Fruit fly (Drosophila melanogaster) whole organism, prepupa: ENCODE data around the gene Chro.

Experiments used
- CG10631 ChIP-seq: fragments of 200-800 bp; sonication (Bioruptor generic); optimal IDR thresholded peaks from 2 replicates; lab custom pipeline; 2016; ENCODE audit warnings: missing biosample characterization, missing genetic modification characterization
- CG11294 ChIP-seq: fragments of 200-800 bp; sonication (Bioruptor generic); IDR thresholded peaks from 2 replicates; pipeline ENCODE4 v1.3.6; 2022; ENCODE audit warnings: missing biosample characterization, missing genetic modification characterization
- CG11762 ChIP-seq: fragments of 200-800 bp; sonication (Bioruptor generic); optimal IDR thresholded peaks from 3 replicates; lab custom pipeline; 2016; ENCODE audit warnings: missing biosample characterization, missing genetic modification characterization; ENCODE audit not compliant: insufficient read depth
- CG11902 ChIP-seq: fragments of 200-800 bp; sonication (Bioruptor generic); optimal IDR thresholded peaks from 3 replicates; lab custom pipeline; 2016; ENCODE audit warnings: missing biosample characterization, missing genetic modification characterization
- CG15336 ChIP-seq: fragments of 200-800 bp; sonication (Bioruptor generic); IDR thresholded peaks from 2 replicates; pipeline ENCODE4 v1.3.6; 2022; ENCODE audit warnings: missing biosample characterization, missing genetic modification characterization
- CG1621 ChIP-seq: fragments of 200-800 bp; sonication (Bioruptor generic); optimal IDR thresholded peaks from 3 replicates; lab custom pipeline; 2018; ENCODE audit warnings: missing biosample characterization, mild to moderate bottlenecking, missing genetic modification characterization
- CG16779 ChIP-seq: fragments of 200-800 bp; sonication (Bioruptor generic); optimal IDR thresholded peaks from 3 replicates; lab custom pipeline; 2017; ENCODE audit warnings: missing biosample characterization, mild to moderate bottlenecking, missing genetic modification characterization
- CG3032 ChIP-seq: fragments of 200-800 bp; optimal IDR thresholded peaks from 2 replicates; lab custom pipeline; 2019; ENCODE audit warnings: missing biosample characterization, mild to moderate bottlenecking, missing genetic modification characterization, moderate library complexity
- CG31627 ChIP-seq: fragments of 200-800 bp; sonication (Bioruptor generic); optimal IDR thresholded peaks from 3 replicates; lab custom pipeline; 2016; ENCODE audit warnings: missing biosample characterization, missing genetic modification characterization
- CG32006 ChIP-seq: fragments of 200-800 bp; sonication (Bioruptor generic); optimal IDR thresholded peaks from 3 replicates; lab custom pipeline; 2017; ENCODE audit warnings: missing biosample characterization, mild to moderate bottlenecking, missing genetic modification characterization
- CG34406 ChIP-seq: fragments of 200-800 bp; sonication (Bioruptor generic); optimal IDR thresholded peaks from 3 replicates; lab custom pipeline; 2016; ENCODE audit warnings: missing biosample characterization, missing genetic modification characterization
- CG3919 ChIP-seq: fragments of 200-800 bp; sonication (Bioruptor generic); optimal IDR thresholded peaks from 3 replicates; lab custom pipeline; 2016; ENCODE audit warnings: missing biosample characterization, missing genetic modification characterization
- CG6276 ChIP-seq: fragments of 200-800 bp; sonication (Bioruptor generic); optimal IDR thresholded peaks from 2 replicates; lab custom pipeline; 2017; ENCODE audit warnings: missing biosample characterization, mild to moderate bottlenecking, missing genetic modification characterization
- CG6792 ChIP-seq: fragments of 200-800 bp; sonication (Bioruptor generic); optimal IDR thresholded peaks from 3 replicates; lab custom pipeline; 2016; ENCODE audit warnings: missing biosample characterization, missing genetic modification characterization
- CG6854 ChIP-seq: fragments of 200-800 bp; sonication (Bioruptor generic); optimal IDR thresholded peaks from 2 replicates; lab custom pipeline; 2017; ENCODE audit warnings: missing biosample characterization, mild to moderate bottlenecking, missing genetic modification characterization
- CG8119 ChIP-seq: fragments of 200-800 bp; sonication (Bioruptor generic); IDR thresholded peaks from 3 replicates; pipeline ENCODE4 v1.3.6; 2022; ENCODE audit warnings: missing biosample characterization, missing genetic modification characterization
- CG8632 ChIP-seq: fragments of 200-800 bp; sonication (Bioruptor generic); optimal IDR thresholded peaks from 3 replicates; lab custom pipeline; 2016; ENCODE audit warnings: missing biosample characterization, missing genetic modification characterization
- CG9139 ChIP-seq: fragments of 200-800 bp; sonication (Bioruptor generic); optimal IDR thresholded peaks from 3 replicates; lab custom pipeline; 2017; ENCODE audit warnings: missing biosample characterization, mild to moderate bottlenecking, missing genetic modification characterization
- Eip75B ChIP-seq: fragments of 200-800 bp; sonication (Bioruptor generic); optimal IDR thresholded peaks from 3 replicates; lab custom pipeline; 2016; ENCODE audit warnings: missing biosample characterization, missing genetic modification characterization
- Eip78C ChIP-seq: fragments of 200-800 bp; sonication (Bioruptor generic); peaks from one replicate; lab custom pipeline; 2016; ENCODE audit warnings: missing biosample characterization, missing genetic modification characterization
- Eip93F ChIP-seq: fragments of 200-800 bp; sonication (Bioruptor generic); optimal IDR thresholded peaks from 2 replicates; lab custom pipeline; 2016; ENCODE audit warnings: missing biosample characterization, mild to moderate bottlenecking, missing genetic modification characterization
- Ets96B ChIP-seq: fragments of 200-800 bp; optimal IDR thresholded peaks from 2 replicates; lab custom pipeline; 2019; ENCODE audit warnings: missing biosample characterization, mild to moderate bottlenecking, missing genetic modification characterization, moderate library complexity
- Hr38 ChIP-seq: sonication (Bioruptor generic); optimal IDR thresholded peaks from 2 replicates; lab custom pipeline; 2016; ENCODE audit warnings: missing biosample characterization, missing genetic modification characterization
- Hr39 ChIP-seq: fragments of 200-800 bp; sonication (Bioruptor generic); optimal IDR thresholded peaks from 2 replicates; lab custom pipeline; 2016; ENCODE audit warnings: missing biosample characterization, missing genetic modification characterization
- Hr4 ChIP-seq: fragments of 200-800 bp; sonication (Bioruptor generic); optimal IDR thresholded peaks from 3 replicates; lab custom pipeline; 2016; ENCODE audit warnings: missing biosample characterization, missing genetic modification characterization
- Lpt ChIP-seq: fragments of 200-800 bp; sonication (Bioruptor generic); optimal IDR thresholded peaks from 3 replicates; lab custom pipeline; 2016; ENCODE audit warnings: missing biosample characterization, missing genetic modification characterization
- Sox102F ChIP-seq: fragments of 200-800 bp; sonication (Bioruptor generic); optimal IDR thresholded peaks from 2 replicates; lab custom pipeline; 2016; ENCODE audit warnings: missing biosample characterization, mild to moderate bottlenecking, missing genetic modification characterization
- Sox14 ChIP-seq: fragments of 200-800 bp; sonication (Bioruptor generic); optimal IDR thresholded peaks from 3 replicates; lab custom pipeline; 2016; ENCODE audit warnings: missing biosample characterization, missing genetic modification characterization
- Sox15 ChIP-seq: fragments of 200-800 bp; sonication (Bioruptor generic); optimal IDR thresholded peaks from 3 replicates; lab custom pipeline; 2016; ENCODE audit warnings: missing biosample characterization, missing genetic modification characterization
- achi ChIP-seq: fragments of 200-800 bp; sonication (Bioruptor generic); optimal IDR thresholded peaks from 3 replicates; lab custom pipeline; 2016; ENCODE audit warnings: missing biosample characterization, missing genetic modification characterization
- acj6 ChIP-seq: fragments of 200-800 bp; sonication (Bioruptor generic); optimal IDR thresholded peaks from 3 replicates; lab custom pipeline; 2016; ENCODE audit warnings: missing biosample characterization, missing genetic modification characterization
- cyc ChIP-seq: fragments of 200-800 bp; sonication (Bioruptor generic); optimal IDR thresholded peaks from 3 replicates; lab custom pipeline; 2016; ENCODE audit warnings: missing biosample characterization, missing genetic modification characterization
- dac ChIP-seq: fragments of 200-800 bp; sonication (Bioruptor generic); optimal IDR thresholded peaks from 2 replicates; lab custom pipeline; 2017; ENCODE audit warnings: missing biosample characterization, mild to moderate bottlenecking, missing genetic modification characterization
- eg ChIP-seq: fragments of 200-800 bp; sonication (Bioruptor generic); IDR thresholded peaks from 3 replicates; pipeline ENCODE4 v1.3.6; 2022; ENCODE audit warnings: missing biosample characterization, missing genetic modification characterization
- fd59A ChIP-seq: fragments of 200-800 bp; sonication (Bioruptor generic); optimal IDR thresholded peaks from 2 replicates; lab custom pipeline; 2017; ENCODE audit warnings: missing biosample characterization, mild to moderate bottlenecking, missing genetic modification characterization, missing genetic modification reagents
- fd85E ChIP-seq: fragments of 200-800 bp; sonication (Bioruptor generic); optimal IDR thresholded peaks from 3 replicates; lab custom pipeline; 2016; ENCODE audit warnings: missing biosample characterization, missing genetic modification characterization
- lz ChIP-seq: fragments of 200-800 bp; sonication (Bioruptor generic); optimal IDR thresholded peaks from 3 replicates; lab custom pipeline; 2016; ENCODE audit warnings: missing biosample characterization, missing genetic modification characterization
- net ChIP-seq: fragments of 200-800 bp; sonication (Bioruptor generic); optimal IDR thresholded peaks from 3 replicates; lab custom pipeline; 2016; ENCODE audit warnings: missing biosample characterization, missing genetic modification characterization
- pdm3 ChIP-seq: fragments of 200-800 bp; sonication (Bioruptor generic); optimal IDR thresholded peaks from 3 replicates; lab custom pipeline; 2016; ENCODE audit warnings: missing biosample characterization, missing genetic modification characterization
- salr ChIP-seq, 2 experiments: fragments of 200-800 bp; sonication (Bioruptor generic); optimal IDR thresholded peaks; 3 replicates each; lab custom pipeline; 2016 to 2018; ENCODE audit warnings: missing biosample characterization in 2 of 2, missing genetic modification characterization in 2 of 2, mild to moderate bottlenecking in 1 of 2
- ss ChIP-seq, 2 experiments: fragments of 200-800 bp; sonication (Bioruptor generic); optimal IDR thresholded peaks; 2 replicates in 1 of 2; 3 replicates in 1 of 2; lab custom pipeline; 2017 to 2018; ENCODE audit warnings: mild to moderate bottlenecking in 2 of 2, missing biosample characterization in 2 of 2, missing genetic modification characterization in 2 of 2, moderate library complexity in 1 of 2
- svp ChIP-seq: fragments of 200-800 bp; sonication (Bioruptor generic); peaks from one replicate; lab custom pipeline; 2016; ENCODE audit warnings: missing biosample characterization, missing genetic modification characterization
- topi ChIP-seq: fragments of 200-800 bp; sonication (Bioruptor generic); optimal IDR thresholded peaks from 3 replicates; lab custom pipeline; 2016; ENCODE audit warnings: missing biosample characterization, missing genetic modification characterization

The Chro gene

DNA sequence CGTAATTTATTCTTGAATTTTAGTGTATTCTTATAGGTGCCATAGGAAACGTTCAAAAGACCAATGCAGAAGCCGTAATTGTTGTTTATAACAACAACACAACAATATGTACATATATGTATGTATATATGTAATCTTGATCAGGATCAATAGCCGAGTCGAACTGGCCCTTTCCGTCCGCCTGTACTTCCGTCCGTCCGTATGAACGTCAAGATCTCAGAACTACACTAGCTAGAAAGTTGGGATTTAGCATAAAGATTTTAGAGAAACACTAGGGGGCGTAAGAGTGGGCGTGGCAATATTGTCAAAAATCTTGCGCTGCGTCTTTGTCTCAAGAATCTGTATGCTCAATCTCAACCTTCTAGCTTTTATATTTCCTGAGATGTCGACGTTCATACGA, 5.7 kb upstream of the Chro start:
- TF ChIP-seq Ets96B (tag; lab: Kevin White, UChicago) = no peak
- TF ChIP-seq CG8119 = no peak
- no peak for TF ChIP-seq pdm3
- TF ChIP-seq CG3032 (tag; lab: Kevin White, UChicago) = no peak
- TF ChIP-seq svp = peak; percentile 60
- no peak for TF ChIP-seq lz

DNA sequence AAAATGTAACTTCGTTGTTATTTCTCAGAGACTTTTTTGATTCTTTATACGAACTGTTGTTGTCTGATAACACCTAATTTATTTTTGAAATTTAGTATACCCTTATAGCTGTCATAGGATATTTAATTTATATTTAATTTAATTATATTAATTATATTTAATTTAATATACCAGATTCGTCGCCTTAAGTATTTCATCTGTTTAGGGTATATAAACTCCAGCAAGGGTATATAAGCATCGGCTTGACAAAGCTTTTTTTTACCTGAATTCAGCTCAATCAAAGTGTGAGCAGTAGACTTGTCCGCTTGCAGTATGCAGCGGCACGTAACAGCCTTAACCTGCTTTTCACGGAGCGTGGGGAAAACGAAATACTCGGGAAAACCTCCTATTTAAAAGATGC, 4.9 kb upstream of the Chro start:
- TF ChIP-seq CG32006 (GFP tag; lab: Kevin White, UChicago) (peak; percentile 40), CG9139 (GFP tag; lab: Kevin White, UChicago) (no peak), CG3919 (GFP tag; lab: Kevin White, UChicago) (no peak), lz (no peak), CG6276 (GFP tag; lab: Kevin White, UChicago) (peak; percentile 2), Eip78C (GFP tag; lab: Kevin White, UChicago) (peak; percentile 53), topi (GFP tag; lab: Kevin White, UChicago) (no peak), CG31627 (no peak), CG34406 (GFP tag; lab: Kevin White, UChicago) (no peak), CG6854 (GFP tag; lab: Kevin White, UChicago) (no peak), Ets96B (tag; lab: Kevin White, UChicago) (no peak), eg (0 out of 3 replicates have a peak, but pooled peaks have one; percentile 26), CG11762 (no peak), CG8632 (GFP tag; lab: Kevin White, UChicago) (no peak), CG8119 (0 out of 3 replicates have a peak, but pooled peaks have one; percentile 39), salr (GFP tag; optimal IDR thresholded peaks at IDR 0.05; lab: Kevin White, UChicago) (no peak), Sox14 (GFP tag; lab: Kevin White, UChicago) (no peak), CG6792 (GFP tag; lab: Kevin White, UChicago) (no peak), cyc (GFP tag; lab: Kevin White, UChicago) (no peak), Hr39 (GFP tag; lab: Kevin White, UChicago) (no peak), Hr38 (GFP tag; lab: Kevin White, UChicago) (no peak), net (GFP tag; lab: Kevin White, UChicago) (no peak), CG15336 (GFP tag; lab: Robert Waterston, UW) (peak; percentile 21; the same call in 1 of the 2 replicates), Sox102F (GFP tag; lab: Kevin White, UChicago) (no peak), fd59A (GFP tag; lab: Kevin White, UChicago) (no peak), achi (GFP tag; lab: Kevin White, UChicago) (peak; percentile 15), Hr4 (GFP tag; lab: Kevin White, UChicago) (peak; percentile 3), CG3032 (tag; lab: Kevin White, UChicago) (no peak), CG11902 (GFP tag; lab: Kevin White, UChicago) (no peak), Eip75B (no peak), dac (GFP tag; lab: Kevin White, UChicago) (no peak), CG11294 (no peak), CG10631 (GFP tag; lab: Kevin White, UChicago) (no peak), fd85E (GFP tag; lab: Kevin White, UChicago) (no peak)
- TF ChIP-seq, all 60 proteins: peak for 8

DNA sequence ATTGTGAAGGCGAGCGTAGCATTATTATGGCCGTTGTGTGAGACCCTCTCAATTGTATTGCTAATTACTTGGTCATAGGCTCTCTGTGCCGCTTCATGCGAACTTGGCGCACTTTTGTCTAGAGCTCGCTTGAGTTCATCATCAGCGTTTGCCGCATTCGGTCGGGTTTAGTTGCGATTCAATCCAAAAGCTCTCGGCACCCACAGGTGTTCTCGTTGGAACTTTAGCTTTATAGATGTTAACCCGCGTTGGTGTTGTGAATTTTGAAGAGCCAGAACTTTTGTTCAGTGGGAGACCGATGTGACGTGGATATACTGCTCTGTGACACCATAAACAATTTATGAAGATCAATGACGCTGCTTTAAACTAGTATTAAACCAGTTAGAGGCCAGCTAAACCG, 2.1 kb upstream of the Chro start, which contains the start of gene slif:
TSS of gene slif (plus strand) at position 132 of the 400 bp plus-strand sequence.
- TF ChIP-seq Ets96B (tag; lab: Kevin White, UChicago) (no peak), ss (GFP tag; optimal IDR thresholded peaks at IDR 0.05; lab: Kevin White, UChicago) (no peak), Eip93F (no peak), Sox15 (GFP tag; lab: Kevin White, UChicago) (no peak), CG1621 (tag; lab: Kevin White, UChicago) (no peak), Eip75B (no peak), achi (GFP tag; lab: Kevin White, UChicago) (no peak), Sox14 (GFP tag; lab: Kevin White, UChicago) (no peak), CG8119 (no peak), Hr38 (GFP tag; lab: Kevin White, UChicago) (no peak), Lpt (GFP tag; lab: Kevin White, UChicago) (no peak), acj6 (GFP tag; lab: Kevin White, UChicago) (no peak), CG16779 (tag; lab: Kevin White, UChicago) (no peak), CG3032 (tag; lab: Kevin White, UChicago) (no peak)
